Worm (Caenorhabditis elegans) whole organism, L3 larva: ENCODE results near the gene col-115.
A peak's percentile ranks its signal among the peaks of the same experiment; 100 is the strongest.

ENCODE experiments used
- R02D3.7 ChIP-seq: fragments of 150-350 bp; optimal IDR thresholded peaks from 2 replicates; lab custom pipeline; 2014; ENCODE audit warnings: missing biosample characterization, missing genetic modification characterization
- ZK546.5 ChIP-seq: sonication (generic microtip); optimal IDR thresholded peaks from 2 replicates; lab custom pipeline; 2017; ENCODE audit warnings: missing biosample characterization, missing genetic modification characterization
- aly-2 ChIP-seq: fragments of 150-350 bp; optimal IDR thresholded peaks from 2 replicates; lab custom pipeline; 2014; ENCODE audit warnings: missing biosample characterization, missing genetic modification characterization
- ama-1 ChIP-seq: fragments of 150-350 bp; optimal IDR thresholded peaks from 2 replicates; lab custom pipeline; 2018
- ceh-28 ChIP-seq: fragments of 150-350 bp; optimal IDR thresholded peaks from 2 replicates; lab custom pipeline; 2014; ENCODE audit warnings: missing biosample characterization, missing genetic modification reagents, missing genetic modification characterization
- ceh-82 ChIP-seq: fragments of 150-350 bp; optimal IDR thresholded peaks from 2 replicates; lab custom pipeline; 2014; ENCODE audit warnings: missing biosample characterization, missing genetic modification characterization
- ceh-9 ChIP-seq: sonication (generic microtip); optimal IDR thresholded peaks from 2 replicates; lab custom pipeline; 2018; ENCODE audit warnings: missing biosample characterization, missing genetic modification characterization
- egl-27 ChIP-seq: sonication (generic microtip); optimal IDR thresholded peaks from 4 replicates; lab custom pipeline; 2017; ENCODE audit warnings: missing biosample characterization, missing genetic modification reagents, missing genetic modification characterization
- elt-1 ChIP-seq: fragments of 150-350 bp; optimal IDR thresholded peaks from 2 replicates; lab custom pipeline; 2014; ENCODE audit warnings: missing biosample characterization, missing genetic modification characterization
- elt-2 ChIP-seq: sonication (generic microtip); optimal IDR thresholded peaks from 2 replicates; lab custom pipeline; 2016; ENCODE audit warnings: missing genetic modification reagents, mild to moderate bottlenecking, missing genetic modification characterization, missing compliant biosample characterization
- eor-1 ChIP-seq, 2 experiments: fragments of 150-350 bp; optimal IDR thresholded peaks; 2 replicates each; lab custom pipeline; 2014 to 2018; ENCODE audit warnings: missing biosample characterization in 2 of 2, missing genetic modification characterization in 2 of 2
- fkh-2 ChIP-seq: fragments of 150-350 bp; optimal IDR thresholded peaks from 2 replicates; lab custom pipeline; 2014; ENCODE audit warnings: missing biosample characterization, missing genetic modification reagents, missing genetic modification characterization
- hmg-11 ChIP-seq: sonication (generic microtip); optimal IDR thresholded peaks from 2 replicates; lab custom pipeline; 2016; ENCODE audit warnings: missing genetic modification characterization, missing compliant biosample characterization
- jun-1 ChIP-seq: fragments of 150-350 bp; optimal IDR thresholded peaks from 2 replicates; lab custom pipeline; 2014; ENCODE audit warnings: missing biosample characterization, missing genetic modification reagents, missing genetic modification characterization
- lin-15B ChIP-seq: fragments of 150-350 bp; optimal IDR thresholded peaks from 2 replicates; lab custom pipeline; 2014; ENCODE audit warnings: missing biosample characterization, missing genetic modification characterization
- lin-39 ChIP-seq: fragments of 150-350 bp; optimal IDR thresholded peaks from 2 replicates; lab custom pipeline; 2018; ENCODE audit warnings: missing biosample characterization, missing genetic modification reagents, missing genetic modification characterization
- lsy-12 ChIP-seq: sonication (generic microtip); optimal IDR thresholded peaks from 2 replicates; lab custom pipeline; 2016; ENCODE audit warnings: mild to moderate bottlenecking, missing genetic modification characterization, missing compliant biosample characterization
- mdl-1 ChIP-seq: fragments of 150-350 bp; optimal IDR thresholded peaks from 2 replicates; lab custom pipeline; 2014; ENCODE audit warnings: missing biosample characterization, missing genetic modification characterization
- nfya-1 ChIP-seq: sonication (generic microtip); optimal IDR thresholded peaks from 2 replicates; lab custom pipeline; 2017; ENCODE audit warnings: missing genetic modification characterization, mild to moderate bottlenecking, missing compliant biosample characterization, antibody characterized with exemption, moderate library complexity; ENCODE audit not compliant: insufficient read depth
- nhr-11 ChIP-seq: fragments of 150-350 bp; optimal IDR thresholded peaks from 2 replicates; lab custom pipeline; 2014; ENCODE audit warnings: missing biosample characterization, missing genetic modification characterization
- nhr-12 ChIP-seq: fragments of 150-350 bp; optimal IDR thresholded peaks from 2 replicates; lab custom pipeline; 2014; ENCODE audit warnings: missing biosample characterization, missing genetic modification characterization
- nhr-23 ChIP-seq: fragments of 150-350 bp; optimal IDR thresholded peaks from 2 replicates; lab custom pipeline; 2014; ENCODE audit warnings: missing biosample characterization, missing genetic modification reagents, missing genetic modification characterization
- nhr-25 ChIP-seq: sonication (generic microtip); optimal IDR thresholded peaks from 2 replicates; lab custom pipeline; 2017; ENCODE audit warnings: missing biosample characterization, missing genetic modification characterization
- nhr-28 ChIP-seq: fragments of 150-350 bp; optimal IDR thresholded peaks from 2 replicates; lab custom pipeline; 2014; ENCODE audit warnings: missing biosample characterization, missing genetic modification characterization
- nhr-43 ChIP-seq: sonication (generic microtip); optimal IDR thresholded peaks from 2 replicates; lab custom pipeline; 2016; ENCODE audit warnings: mild to moderate bottlenecking, missing genetic modification characterization, missing compliant biosample characterization; ENCODE audit not compliant: poor library complexity, severe bottlenecking
- nhr-76 ChIP-seq: fragments of 150-350 bp; sonication (generic microtip); optimal IDR thresholded peaks from 5 replicates; lab custom pipeline; 2014; ENCODE audit warnings: missing biosample characterization, missing genetic modification characterization
- pha-4 ChIP-seq: fragments of 150-350 bp; optimal IDR thresholded peaks from 2 replicates; lab custom pipeline; 2014; ENCODE audit warnings: missing biosample characterization, missing genetic modification reagents, missing genetic modification characterization
- pqm-1 ChIP-seq: fragments of 150-350 bp; optimal IDR thresholded peaks from 2 replicates; lab custom pipeline; 2017; ENCODE audit warnings: missing biosample characterization, missing genetic modification characterization, inconsistent platforms
- sea-2 ChIP-seq: fragments of 150-350 bp; sonication (generic microtip); optimal IDR thresholded peaks from 4 replicates; lab custom pipeline; 2014; ENCODE audit warnings: missing biosample characterization, missing genetic modification reagents, missing genetic modification characterization
- snpc-4 ChIP-seq: fragments of 150-350 bp; optimal IDR thresholded peaks from 2 replicates; lab custom pipeline; 2014; ENCODE audit warnings: missing biosample characterization, missing genetic modification characterization
- tbx-2 ChIP-seq: sonication (generic microtip); optimal IDR thresholded peaks from 2 replicates; lab custom pipeline; 2016; ENCODE audit warnings: mild to moderate bottlenecking, missing genetic modification characterization, missing compliant biosample characterization
- unc-39 ChIP-seq: sonication (generic microtip); optimal IDR thresholded peaks from 4 replicates; lab custom pipeline; 2017; ENCODE audit warnings: missing biosample characterization, missing genetic modification characterization
- ztf-11 ChIP-seq: fragments of 150-350 bp; optimal IDR thresholded peaks from 2 replicates; lab custom pipeline; 2014; ENCODE audit warnings: missing biosample characterization, missing genetic modification characterization
- ztf-4 ChIP-seq: fragments of 150-350 bp; optimal IDR thresholded peaks from 2 replicates; lab custom pipeline; 2014; ENCODE audit warnings: missing biosample characterization, missing genetic modification characterization

Gene col-115

DNA sequence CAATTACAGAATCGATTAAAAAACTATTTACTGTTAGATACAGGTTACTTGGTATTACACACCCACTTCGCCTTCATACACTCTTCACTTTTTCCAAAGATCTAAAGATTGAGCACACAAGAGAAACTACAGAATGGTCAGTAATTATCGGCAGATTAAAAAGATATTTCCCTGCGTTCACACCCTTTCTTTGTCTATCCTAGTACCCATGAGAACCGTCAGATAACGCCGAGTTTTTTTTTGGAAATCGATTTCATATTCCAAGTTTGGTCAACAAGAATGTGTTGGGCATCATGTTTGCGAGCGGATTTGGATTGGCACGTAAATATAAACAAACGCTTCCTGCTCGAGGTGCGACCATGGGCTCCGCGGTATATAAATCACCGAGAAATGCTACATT is 25.4 kb downstream of the col-115 start, which contains the start of gene C26B2.8:
C26B2.8 (plus strand) TSS at position 301 of the 400 bp plus-strand sequence.
- TF ChIP-seq unc-39 (tag; lab: Kevin White, UChicago) (no peak), jun-1 (no peak), nhr-23 (no peak), lin-15B (tag; lab: Kevin White, UChicago) (no peak), ama-1 (lab: Kevin White, UChicago) (no peak), ceh-82 (tag; lab: Kevin White, UChicago) (no peak), lsy-12 (no peak), ztf-11 (tag; lab: Kevin White, UChicago) (no peak), nhr-76 (tag; lab: Kevin White, UChicago) (no peak), nhr-11 (tag; lab: Kevin White, UChicago) (no peak), nhr-25 (tag; lab: Kevin White, UChicago) (no peak), eor-1 (tag; optimal IDR thresholded peaks at IDR 0.05; lab: Kevin White, UChicago) (no peak), nhr-12 (tag; lab: Kevin White, UChicago) (no peak), nhr-43 (tag; lab: Kevin White, UChicago) (no peak), tbx-2 (tag; lab: Kevin White, UChicago) (no peak), aly-2 (tag; lab: Kevin White, UChicago) (no peak)

DNA sequence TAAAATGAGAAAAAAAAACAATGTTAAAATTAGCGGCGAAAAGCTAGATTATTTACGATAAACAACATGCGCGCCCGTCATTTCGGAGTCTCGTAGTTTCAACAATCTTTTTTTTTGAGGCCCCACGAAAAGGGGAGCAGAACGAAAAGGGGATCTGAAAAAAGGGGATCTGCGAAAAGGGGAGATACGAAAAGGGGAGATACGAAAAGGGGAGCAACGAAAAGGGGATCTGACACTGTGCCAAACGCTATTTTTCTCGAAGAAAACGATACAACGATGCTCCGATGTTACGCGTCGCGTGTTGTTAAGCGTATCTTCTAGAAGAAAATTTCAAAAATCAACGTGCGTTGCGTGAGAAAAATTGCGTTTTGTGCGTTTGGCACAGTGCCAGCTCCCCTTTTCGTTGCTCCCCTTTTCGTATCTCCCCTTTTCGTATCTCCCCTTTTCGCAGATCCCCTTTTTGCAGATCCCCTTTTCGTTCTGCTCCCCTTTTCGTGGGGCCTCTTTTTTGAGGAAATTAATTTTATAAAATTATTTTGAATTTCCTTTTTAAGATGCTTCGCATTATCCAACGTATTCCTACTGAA is 27.3 kb downstream of the col-115 start, which contains the start of gene C26B2.7:
C26B2.7 (plus strand) TSS at position 549 of the 587 bp plus-strand sequence.
- peak; percentile 31 for TF ChIP-seq elt-2
- peak; percentile 20 for TF ChIP-seq snpc-4 (tag; lab: Kevin White, UChicago)
- peak; percentile 87 for TF ChIP-seq R02D3.7 (tag; lab: Kevin White, UChicago)
- TF ChIP-seq lin-15B (tag; lab: Kevin White, UChicago) = peak; percentile 52
- peak; percentile 44 for TF ChIP-seq lsy-12
- peak; percentile 29 for TF ChIP-seq jun-1
- peak; percentile 80 for TF ChIP-seq nhr-43 (tag; lab: Kevin White, UChicago)
- peak; percentile 36 for TF ChIP-seq ceh-82 (tag; lab: Kevin White, UChicago)
- peak; percentile 19 for TF ChIP-seq nhr-23
- peak; percentile 55 for TF ChIP-seq nfya-1
- peak; percentile 74 for TF ChIP-seq pha-4
- TF ChIP-seq hmg-11 = peak; percentile 37

DNA sequence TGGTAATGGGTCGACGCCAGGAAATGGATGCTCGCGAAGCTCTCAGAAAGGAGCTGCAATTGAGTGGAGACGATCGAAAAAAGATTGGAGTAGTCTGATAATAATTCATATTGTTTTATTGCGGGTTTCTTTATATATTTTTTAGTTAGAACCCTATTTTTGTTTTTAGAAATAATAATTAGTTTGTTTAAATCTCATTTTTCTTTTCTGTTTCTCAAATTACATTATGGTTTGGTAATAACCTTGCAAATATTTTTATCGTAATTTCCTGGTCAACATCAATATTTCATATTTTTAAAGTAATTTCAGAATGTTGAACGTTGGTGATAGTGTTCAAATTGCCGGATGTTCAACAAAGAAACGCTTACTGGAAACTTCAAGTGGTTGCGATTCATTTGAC is 28.2 kb downstream of the col-115 start, which contains the start of gene elpc-4:
elpc-4 (plus strand) TSS at position 301 of the 400 bp plus-strand sequence.
- TF ChIP-seq nhr-12 (tag; lab: Kevin White, UChicago) (no peak), mdl-1 (no peak), ceh-9 (tag; lab: Kevin White, UChicago) (no peak), R02D3.7 (tag; lab: Kevin White, UChicago) (no peak), eor-1 (tag; optimal IDR thresholded peaks at IDR 0.05; lab: Kevin White, UChicago) (no peak), nhr-28 (tag; lab: Kevin White, UChicago) (no peak), ztf-11 (tag; lab: Kevin White, UChicago) (no peak), elt-1 (tag; lab: Kevin White, UChicago) (no peak), pha-4 (no peak), tbx-2 (tag; lab: Kevin White, UChicago) (no peak), ztf-4 (tag; lab: Kevin White, UChicago) (no peak), hmg-11 (no peak), nhr-76 (tag; lab: Kevin White, UChicago) (no peak), ZK546.5 (no peak), sea-2 (GFP tag; lab: Kevin White, UChicago) (no peak), lsy-12 (no peak), pqm-1 (tag; lab: Kevin White, UChicago) (no peak), nfya-1 (no peak), nhr-43 (tag; lab: Kevin White, UChicago) (no peak)

DNA sequence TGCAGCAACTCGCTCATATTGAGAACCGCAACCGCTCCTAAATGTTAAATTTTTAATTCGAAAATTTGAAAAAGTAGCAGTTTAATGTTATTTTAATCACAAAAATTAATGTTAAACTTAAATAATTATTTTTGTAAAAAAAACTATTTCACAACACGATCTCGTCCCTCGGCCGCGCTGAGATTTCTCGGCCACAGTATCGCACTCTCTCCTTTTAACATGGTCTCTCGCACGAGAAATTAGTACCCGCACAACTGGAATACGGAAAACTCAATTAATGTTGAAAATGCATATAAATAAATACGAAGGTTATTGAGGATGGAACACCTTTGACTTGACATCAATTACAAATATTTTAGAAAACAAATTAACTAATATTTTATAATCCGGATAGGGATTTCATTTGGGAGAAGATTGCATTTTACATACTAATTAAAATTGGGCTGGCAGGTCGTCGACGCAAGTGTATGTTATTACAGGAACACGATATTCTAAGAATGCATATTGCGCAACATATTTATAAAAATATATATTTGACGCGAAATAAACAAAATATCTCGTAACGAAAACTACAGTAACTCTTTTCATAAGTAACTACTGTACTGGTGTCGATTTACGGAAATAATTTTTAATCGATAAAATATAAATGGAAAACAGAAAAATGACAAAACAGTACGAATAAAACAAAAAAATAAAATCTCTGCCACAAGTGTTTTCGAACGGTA is 31.4 kb downstream of the col-115 start, which contains the start of gene dnc-4:
dnc-4 (minus strand) TSS at position 37 of the 725 bp plus-strand sequence.
- no peak for TF ChIP-seq nhr-25 (tag; lab: Kevin White, UChicago)
- TF ChIP-seq sea-2 (GFP tag; lab: Kevin White, UChicago) = no peak
- TF ChIP-seq nfya-1 = peak; percentile 29
- no peak for TF ChIP-seq egl-27 (tag; lab: Kevin White, UChicago)
- no peak for TF ChIP-seq nhr-43 (tag; lab: Kevin White, UChicago)
- peak; percentile 29 for TF ChIP-seq pha-4
- TF ChIP-seq ceh-9 (tag; lab: Kevin White, UChicago) = no peak
- no peak for TF ChIP-seq fkh-2 (tag; lab: Kevin White, UChicago)
- TF ChIP-seq ceh-28 (tag; lab: Kevin White, UChicago) = no peak
- no peak for TF ChIP-seq nhr-11 (tag; lab: Kevin White, UChicago)
- TF ChIP-seq nhr-23 = peak; percentile 12
- TF ChIP-seq lin-15B (tag; lab: Kevin White, UChicago) = peak; percentile 45
- peak; percentile 61 for TF ChIP-seq hmg-11
- peak; percentile 19 for TF ChIP-seq lin-39 (tag; lab: Kevin White, UChicago)
